Fruit fly (Drosophila melanogaster) whole organism, pupa: ENCODE results near the gene Pis.
A peak's percentile ranks its signal among the peaks of the same experiment; 100 is the strongest.

Experiments used
- CG10348 ChIP-seq: fragments of 200-800 bp; sonication (Bioruptor generic); IDR thresholded peaks from 2 replicates; pipeline ENCODE4 v1.3.6; 2022; ENCODE audit warnings: missing biosample characterization, missing genetic modification characterization
- CG12605 ChIP-seq: fragments of 200-800 bp; sonication (Bioruptor generic); IDR thresholded peaks from 2 replicates; pipeline ENCODE4 v1.3.6; 2022; ENCODE audit warnings: missing biosample characterization, missing genetic modification characterization
- CG13204 ChIP-seq: fragments of 200-800 bp; sonication (Bioruptor generic); optimal IDR thresholded peaks from 2 replicates; lab custom pipeline; 2018; ENCODE audit warnings: missing biosample characterization, mild to moderate bottlenecking, missing genetic modification characterization, moderate library complexity
- CG14655 ChIP-seq: fragments of 200-800 bp; sonication (Bioruptor generic); optimal IDR thresholded peaks from 3 replicates; lab custom pipeline; 2017; ENCODE audit warnings: mild to moderate bottlenecking, missing biosample characterization, missing genetic modification reagents, missing genetic modification characterization
- CG15710 ChIP-seq: fragments of 200-800 bp; sonication (Bioruptor generic); optimal IDR thresholded peaks from 2 replicates; lab custom pipeline; 2018; ENCODE audit warnings: missing biosample characterization, mild to moderate bottlenecking, missing genetic modification characterization, moderate library complexity
- CG32121 ChIP-seq: fragments of 200-800 bp; sonication (Bioruptor generic); IDR thresholded peaks from 2 replicates; pipeline ENCODE4 v1.3.6; 2022; ENCODE audit warnings: missing biosample characterization, missing genetic modification characterization
- CG34367 ChIP-seq: fragments of 200-800 bp; sonication (Bioruptor generic); optimal IDR thresholded peaks from 2 replicates; lab custom pipeline; 2018; ENCODE audit warnings: missing biosample characterization, mild to moderate bottlenecking, missing genetic modification characterization
- CG4496 ChIP-seq: fragments of 200-800 bp; sonication (Bioruptor generic); IDR thresholded peaks from 3 replicates; pipeline ENCODE4 v1.3.6; 2022; ENCODE audit warnings: missing biosample characterization, missing genetic modification characterization
- CG9948 ChIP-seq: fragments of 200-800 bp; sonication (Bioruptor generic); optimal IDR thresholded peaks from 2 replicates; lab custom pipeline; 2018; ENCODE audit warnings: missing biosample characterization, mild to moderate bottlenecking, missing genetic modification characterization, moderate library complexity
- EcR ChIP-seq: fragments of 200-800 bp; sonication (Bioruptor generic); optimal IDR thresholded peaks from 3 replicates; lab custom pipeline; 2019; ENCODE audit warnings: missing biosample characterization, missing genetic modification characterization, mild to moderate bottlenecking, moderate library complexity, missing genetic modification reagents
- Snoo ChIP-seq: fragments of 200-800 bp; sonication (Bioruptor generic); optimal IDR thresholded peaks from 3 replicates; lab custom pipeline; 2017; ENCODE audit warnings: missing biosample characterization, mild to moderate bottlenecking, missing genetic modification characterization, inconsistent platforms
- fd96Ca ChIP-seq: fragments of 200-800 bp; sonication (Bioruptor generic); IDR thresholded peaks from 3 replicates; pipeline ENCODE4 v1.3.6; 2022; ENCODE audit warnings: missing biosample characterization, missing genetic modification characterization
- gl ChIP-seq: fragments of 200-800 bp; sonication (Bioruptor generic); optimal IDR thresholded peaks from 2 replicates; lab custom pipeline; 2018; ENCODE audit warnings: missing biosample characterization, mild to moderate bottlenecking, missing genetic modification characterization

- TF ChIP-seq CG14655 (GFP tag; lab: Kevin White, UChicago) (no peak), CG13204 (GFP tag; lab: Kevin White, UChicago) (no peak), CG4496 (GFP tag; lab: Robert Waterston, UW) (no peak), CG34367 (tag; lab: Kevin White, UChicago) (no peak), CG12605 (no peak), CG15710 (peak; percentile 1), gl (tag; lab: Kevin White, UChicago) (no peak), EcR (GFP tag; lab: Kevin White, UChicago) (no peak), CG10348 (GFP tag; lab: Robert Waterston, UW) (no peak), fd96Ca (GFP tag; lab: Robert Waterston, UW) (no peak), CG32121 (GFP tag; lab: Robert Waterston, UW) (no peak), Snoo (tag; lab: Kevin White, UChicago) (no peak), CG9948 (tag; lab: Kevin White, UChicago) (no peak)
Measured at dm6 chrX:15712409-15712808, 8.8 kb upstream of the Pis start, which contains the start of gene HUWE1.
